Fruit fly (Drosophila melanogaster): ENCODE measurements around the gene AdipoR.

The AdipoR gene

DNA sequence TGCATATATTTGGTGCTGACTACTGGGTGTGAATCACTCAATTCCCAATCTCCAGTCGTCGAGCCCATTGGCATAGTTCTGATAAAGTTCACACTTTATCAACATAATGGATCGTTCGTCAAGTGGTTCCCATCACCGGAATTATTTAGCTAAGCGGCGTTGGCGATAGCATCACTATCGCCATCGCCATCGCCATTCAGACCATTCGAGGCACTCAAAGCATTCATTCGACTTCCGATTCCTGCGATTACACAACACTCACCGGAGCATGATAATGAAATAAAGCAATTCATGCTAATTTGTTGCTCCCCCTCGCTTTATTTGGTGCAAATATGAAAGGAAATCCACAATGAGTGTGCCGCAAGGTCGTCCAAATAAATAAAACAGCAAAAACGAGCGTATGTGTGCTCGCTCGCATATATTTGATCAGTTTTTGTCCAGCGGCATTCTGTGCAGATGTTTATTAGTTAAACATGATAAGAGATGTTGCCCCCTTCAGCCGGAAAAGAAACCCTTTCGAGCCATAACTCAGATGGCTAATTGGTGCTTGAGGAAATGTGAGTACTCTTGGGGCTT lies 47.7 kb upstream of the AdipoR start (continued):
- TF ChIP-seq caup (GFP tag; optimal IDR thresholded peaks at IDR 0.05; ENCODE audit: severe bottlenecking) (no peak), ase (GFP tag; IDR thresholded peaks at IDR 0.05) (no peak), amos (GFP tag; IDR thresholded peaks at IDR 0.05; ENCODE audit: partially characterized antibody) (no peak), chinmo (GFP tag; IDR thresholded peaks at IDR 0.05; ENCODE audit: partially characterized antibody) (0 out of 4 replicates have a peak, but pooled peaks have one; percentile 13), CG16779 (GFP tag; IDR thresholded peaks at IDR 0.05) (no peak), gsb (GFP tag; IDR thresholded peaks at IDR 0.05) (no peak), cg (GFP tag; optimal IDR thresholded peaks at IDR 0.05) (no peak), dysf (GFP tag; IDR thresholded peaks at IDR 0.05) (no peak), CG9797 (GFP tag; optimal IDR thresholded peaks at IDR 0.05) (no peak), Vsx1 (GFP tag; optimal IDR thresholded peaks at IDR 0.05) (peak; percentile 26), dati (GFP tag; IDR thresholded peaks at IDR 0.05) (no peak), Doc3 (GFP tag; IDR thresholded peaks at IDR 0.05; ENCODE audit: partially characterized antibody) (no peak), CG3281 (GFP tag; optimal IDR thresholded peaks at IDR 0.05) (peak; percentile 4), CG15011 (GFP tag; optimal IDR thresholded peaks at IDR 0.05) (no peak), CG15696 (tag; optimal IDR thresholded peaks at IDR 0.05) (no peak), usp (GFP tag; optimal IDR thresholded peaks at IDR 0.05) (no peak), inv (GFP tag; IDR thresholded peaks at IDR 0.05; ENCODE audit: partially characterized antibody) (no peak), CG31388 (GFP tag; optimal IDR thresholded peaks at IDR 0.05) (no peak), ken (GFP tag; IDR thresholded peaks at IDR 0.05) (no peak), kah (GFP tag; optimal IDR thresholded peaks at IDR 0.05) (no peak), otp (GFP tag; IDR thresholded peaks at IDR 0.05) (no peak), Asciz (GFP tag; optimal IDR thresholded peaks at IDR 0.05) (no peak), CG4404 (GFP tag; IDR thresholded peaks at IDR 0.05) (no peak), CG10959 (GFP tag; IDR thresholded peaks at IDR 0.05) (no peak), CG14710 (tag; optimal IDR thresholded peaks at IDR 0.05) (no peak), CG1647 (GFP tag; optimal IDR thresholded peaks at IDR 0.05) (no peak), cwo (GFP tag; optimal IDR thresholded peaks at IDR 0.05) (peak; percentile 13), CG6683 (GFP tag; optimal IDR thresholded peaks at IDR 0.05) (no peak), B-H1 (GFP tag; IDR thresholded peaks at IDR 0.05) (no peak), da (GFP tag; optimal IDR thresholded peaks at IDR 0.05) (no peak), CG42726 (GFP tag; IDR thresholded peaks at IDR 0.05; ENCODE audit: partially characterized antibody) (no peak), Fer1 (GFP tag; optimal IDR thresholded peaks at IDR 0.05) (no peak), CG11398 (GFP tag; optimal IDR thresholded peaks at IDR 0.05) (no peak), jing (GFP tag; optimal IDR thresholded peaks at IDR 0.05) (no peak), CG11504 (tag; optimal IDR thresholded peaks at IDR 0.05) (no peak)

DNA sequence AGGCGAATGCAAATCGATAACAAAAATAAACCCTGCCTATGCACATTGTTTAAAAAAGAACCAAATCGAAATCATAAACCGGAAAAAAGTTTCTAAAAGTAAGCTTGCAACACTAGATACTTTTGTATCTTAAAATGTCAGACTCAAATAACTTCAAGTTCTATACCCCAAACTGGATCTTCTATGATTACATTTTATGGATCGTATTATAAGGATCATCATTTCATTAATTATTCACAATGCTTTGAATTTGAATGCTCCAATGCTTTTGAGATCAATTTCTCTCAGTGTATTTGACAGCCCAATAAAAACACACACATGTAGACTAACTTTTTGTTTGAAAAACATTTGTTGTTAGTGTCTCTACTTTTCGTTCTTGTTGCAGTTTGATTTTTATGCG lies 46.6 kb upstream of the AdipoR start:
- TF ChIP-seq vnd (GFP tag; IDR thresholded peaks at IDR 0.05; ENCODE audit: partially characterized antibody) = no peak
- peak; percentile 19 for TF ChIP-seq gem (tag; optimal IDR thresholded peaks at IDR 0.05)
- 0 out of 2 replicates have a peak, but pooled peaks have one; percentile 59 for TF ChIP-seq Drgx (GFP tag; IDR thresholded peaks at IDR 0.05)
